Worm (Caenorhabditis elegans) whole organism, late embryonic: ENCODE results near the gene Y57A10C.1.

Source experiments
- F13H6.1 ChIP-seq: sonication (generic microtip); optimal IDR thresholded peaks from 2 replicates; lab custom pipeline; 2016; ENCODE audit warnings: missing genetic modification characterization, missing compliant biosample characterization
- K09A11.1 ChIP-seq: sonication (generic microtip); optimal IDR thresholded peaks from 2 replicates; lab custom pipeline; 2017; ENCODE audit warnings: antibody characterized with exemption, mild to moderate bottlenecking, missing genetic modification characterization, missing compliant biosample characterization; ENCODE audit not compliant: insufficient read depth
- ama-1 ChIP-seq: fragments of 150-350 bp; optimal IDR thresholded peaks from 2 replicates; lab custom pipeline; 2014
- ceh-30 ChIP-seq: fragments of 150-350 bp; optimal IDR thresholded peaks from 2 replicates; lab custom pipeline; 2014; ENCODE audit warnings: missing biosample characterization, missing genetic modification characterization
- ceh-6 ChIP-seq: fragments of 200-800 bp; sonication (Bioruptor generic); optimal IDR thresholded peaks from 2 replicates; lab custom pipeline; 2018; ENCODE audit warnings: mild to moderate bottlenecking, missing genetic modification characterization, missing compliant biosample characterization
- elt-4 ChIP-seq: sonication (generic microtip); optimal IDR thresholded peaks from 2 replicates; lab custom pipeline; 2016; ENCODE audit warnings: missing genetic modification characterization, missing compliant biosample characterization
- hlh-30 ChIP-seq: sonication (generic microtip); optimal IDR thresholded peaks from 2 replicates; lab custom pipeline; 2017; ENCODE audit warnings: antibody characterized with exemption, missing genetic modification characterization, missing compliant biosample characterization; ENCODE audit not compliant: insufficient read depth
- lin-11 ChIP-seq: fragments of 200-800 bp; sonication (Bioruptor generic); optimal IDR thresholded peaks from 2 replicates; lab custom pipeline; 2018; ENCODE audit warnings: mild to moderate bottlenecking, missing genetic modification characterization, missing compliant biosample characterization
- nhr-11 ChIP-seq: fragments of 150-350 bp; optimal IDR thresholded peaks from 2 replicates; lab custom pipeline; 2014; ENCODE audit warnings: missing biosample characterization, missing genetic modification characterization
- pag-3 ChIP-seq: sonication (generic microtip); optimal IDR thresholded peaks from 2 replicates; lab custom pipeline; 2016; ENCODE audit warnings: missing compliant biosample characterization, missing genetic modification characterization, borderline replicate concordance
- pha-2 ChIP-seq: sonication (generic microtip); optimal IDR thresholded peaks from 2 replicates; lab custom pipeline; 2017; ENCODE audit warnings: mild to moderate bottlenecking, missing genetic modification characterization, missing compliant biosample characterization
- pha-4 ChIP-seq: fragments of 150-350 bp; optimal IDR thresholded peaks from 2 replicates; lab custom pipeline; 2018; ENCODE audit warnings: missing biosample characterization, missing genetic modification reagents, missing genetic modification characterization
- ttx-3 ChIP-seq: sonication (generic microtip); optimal IDR thresholded peaks from 2 replicates; lab custom pipeline; 2016; ENCODE audit warnings: missing genetic modification reagents, missing genetic modification characterization, missing compliant biosample characterization
- unc-86 ChIP-seq: sonication (generic microtip); optimal IDR thresholded peaks from 2 replicates; lab custom pipeline; 2016; ENCODE audit warnings: missing genetic modification characterization, missing compliant biosample characterization

DNA sequence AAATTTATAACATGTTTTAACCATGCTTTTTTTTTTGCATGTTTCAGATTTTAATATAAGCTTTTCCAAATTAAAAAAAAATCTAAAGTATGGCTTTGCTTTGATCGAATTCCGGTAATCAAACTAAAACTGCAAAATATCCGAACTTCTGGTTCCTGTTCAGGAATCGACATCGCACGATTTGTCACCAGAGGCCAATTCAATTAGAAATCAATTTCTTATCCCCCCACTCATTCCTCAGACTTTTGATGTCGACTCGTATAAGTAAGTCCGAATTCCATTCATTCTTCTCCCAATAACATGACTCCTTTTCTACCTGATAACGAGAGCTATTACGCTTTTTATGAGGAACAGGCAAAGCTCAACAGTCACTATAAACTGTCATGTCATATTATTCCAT lies 35.9 kb upstream of the Y57A10C.1 start, which contains the start of gene srh-27:
- no peak for TF ChIP-seq F13H6.1 (tag; lab: Kevin White, UChicago)
- TF ChIP-seq ceh-6 (GFP tag; lab: Kevin White, UChicago), result no peak
- TF ChIP-seq lin-11 (tag; lab: Kevin White, UChicago), result no peak
- no peak for TF ChIP-seq ceh-30 (tag; lab: Kevin White, UChicago)
- TF ChIP-seq unc-86 (tag; lab: Kevin White, UChicago), result no peak
- TF ChIP-seq elt-4 (tag; lab: Kevin White, UChicago), result no peak
- TF ChIP-seq nhr-11 (tag; lab: Kevin White, UChicago), result no peak
- no peak for TF ChIP-seq ama-1 (lab: Kevin White, UChicago)
- TF ChIP-seq pha-2 (tag; lab: Kevin White, UChicago), result no peak
- no peak for TF ChIP-seq pha-4
- no peak for TF ChIP-seq pag-3 (tag; lab: Kevin White, UChicago)
- no peak for TF ChIP-seq ttx-3 (tag; lab: Kevin White, UChicago)
- no peak for TF ChIP-seq hlh-30 (tag; lab: Kevin White, UChicago)
- TF ChIP-seq K09A11.1, result no peak
